Worm (Caenorhabditis elegans) whole organism, L4 larva: Measurements from ENCODE around the gene rpt-6.

Experiments used
- F10B5.3 ChIP-seq: sonication (generic microtip); optimal IDR thresholded peaks from 2 replicates; lab custom pipeline; 2016; ENCODE audit warnings: mild to moderate bottlenecking, missing genetic modification characterization, missing compliant biosample characterization
- T26A8.4 ChIP-seq: fragments of 200-800 bp; sonication (Bioruptor generic); IDR thresholded peaks from 2 replicates; pipeline ENCODE4 v1.3.6; 2022; ENCODE audit warnings: missing genetic modification characterization, missing compliant biosample characterization
- Y48G9A.11 ChIP-seq: fragments of 200-800 bp; sonication (Bioruptor generic); IDR thresholded peaks from 2 replicates; pipeline ENCODE4 v1.3.6; 2022; ENCODE audit warnings: missing genetic modification reagents, missing genetic modification characterization, missing compliant biosample characterization
- Y5F2A.4 ChIP-seq: fragments of 200-800 bp; sonication (Bioruptor generic); optimal IDR thresholded peaks from 2 replicates; lab custom pipeline; 2018; ENCODE audit warnings: mild to moderate bottlenecking, missing genetic modification characterization, missing compliant biosample characterization
- Y75B8A.6 ChIP-seq: fragments of 200-800 bp; sonication (Bioruptor generic); IDR thresholded peaks from 2 replicates; pipeline ENCODE4 v1.3.6; 2022; ENCODE audit warnings: missing genetic modification reagents, missing genetic modification characterization, missing compliant biosample characterization
- ZK337.2 ChIP-seq: fragments of 200-800 bp; sonication (Bioruptor generic); IDR thresholded peaks from 2 replicates; pipeline ENCODE4 v1.3.6; 2022; ENCODE audit warnings: missing genetic modification reagents, missing genetic modification characterization, missing compliant biosample characterization
- aha-1 ChIP-seq: fragments of 150-350 bp; peaks from one replicate; lab custom pipeline; 2014; ENCODE audit warnings: missing biosample characterization, missing genetic modification characterization
- ama-1 ChIP-seq: fragments of 150-350 bp; optimal IDR thresholded peaks from 2 replicates; lab custom pipeline; 2014; ENCODE audit warnings: inconsistent platforms, mixed read lengths
- attf-4 ChIP-seq: sonication (generic microtip); optimal IDR thresholded peaks from 3 replicates; lab custom pipeline; 2017; ENCODE audit warnings: missing biosample characterization, missing genetic modification characterization
- ceh-32 ChIP-seq: sonication (generic microtip); optimal IDR thresholded peaks from 2 replicates; lab custom pipeline; 2016; ENCODE audit warnings: mild to moderate bottlenecking, missing genetic modification characterization, missing compliant biosample characterization; ENCODE audit not compliant: poor library complexity
- ceh-44 ChIP-seq: fragments of 200-800 bp; sonication (Bioruptor generic); IDR thresholded peaks from 2 replicates; pipeline ENCODE4 v1.3.6; 2022; ENCODE audit warnings: missing genetic modification reagents, missing genetic modification characterization, missing compliant biosample characterization
- ces-1 ChIP-seq: fragments of 150-350 bp; sonication (generic microtip); optimal IDR thresholded peaks from 4 replicates; lab custom pipeline; 2014; ENCODE audit warnings: missing biosample characterization, missing genetic modification reagents, missing genetic modification characterization
- ctbp-1 ChIP-seq: fragments of 200-800 bp; sonication (Bioruptor generic); IDR thresholded peaks from 2 replicates; pipeline ENCODE4 v1.3.6; 2022; ENCODE audit warnings: missing genetic modification reagents, missing genetic modification characterization, missing compliant biosample characterization
- daf-12 ChIP-seq: fragments of 150-350 bp; optimal IDR thresholded peaks from 2 replicates; lab custom pipeline; 2014; ENCODE audit warnings: missing biosample characterization, missing genetic modification reagents, missing genetic modification characterization
- daf-19 ChIP-seq: fragments of 200-800 bp; sonication (Bioruptor generic); conservative IDR thresholded peaks from 2 replicates; pipeline ENCODE4 v1.3.6; 2022; ENCODE audit warnings: missing genetic modification characterization, missing compliant biosample characterization
- dmd-6 ChIP-seq: fragments of 200-800 bp; sonication (Bioruptor generic); IDR thresholded peaks from 2 replicates; pipeline ENCODE4 v1.3.6; 2022; ENCODE audit warnings: missing genetic modification reagents, missing genetic modification characterization, missing compliant biosample characterization
- dmd-8 ChIP-seq: fragments of 200-800 bp; sonication (Bioruptor generic); IDR thresholded peaks from 2 replicates; pipeline ENCODE4 v1.3.6; 2022; ENCODE audit warnings: missing genetic modification characterization, missing compliant biosample characterization
- duxl-1 ChIP-seq: sonication (generic microtip); optimal IDR thresholded peaks from 2 replicates; lab custom pipeline; 2016; ENCODE audit warnings: mild to moderate bottlenecking, missing genetic modification characterization, moderate library complexity, missing compliant biosample characterization; ENCODE audit not compliant: poor library complexity
- egl-27 ChIP-seq: sonication (generic microtip); optimal IDR thresholded peaks from 3 replicates; lab custom pipeline; 2017; ENCODE audit warnings: missing biosample characterization, missing genetic modification reagents, missing genetic modification characterization
- gei-8 ChIP-seq: fragments of 200-800 bp; sonication (Bioruptor generic); optimal IDR thresholded peaks from 2 replicates; lab custom pipeline; 2018; ENCODE audit warnings: mild to moderate bottlenecking, missing genetic modification characterization, missing compliant biosample characterization
- hlh-11 ChIP-seq: fragments of 200-800 bp; sonication (Bioruptor generic); optimal IDR thresholded peaks from 2 replicates; lab custom pipeline; 2018; ENCODE audit warnings: mild to moderate bottlenecking, missing genetic modification characterization, missing compliant biosample characterization
- hmg-1.1 ChIP-seq: fragments of 200-800 bp; sonication (Bioruptor generic); IDR thresholded peaks from 2 replicates; pipeline ENCODE4 v1.3.6; 2022; ENCODE audit warnings: missing genetic modification reagents, missing genetic modification characterization, missing compliant biosample characterization
- jun-1 ChIP-seq: fragments of 150-350 bp; optimal IDR thresholded peaks from 2 replicates; lab custom pipeline; 2014; ENCODE audit warnings: missing biosample characterization, missing genetic modification reagents, missing genetic modification characterization
- lin-1 ChIP-seq: fragments of 200-800 bp; sonication (Bioruptor generic); IDR thresholded peaks from 2 replicates; pipeline ENCODE4 v1.3.6; 2022; ENCODE audit warnings: missing genetic modification reagents, missing genetic modification characterization, missing compliant biosample characterization
- lin-38 ChIP-seq: fragments of 200-800 bp; sonication (Bioruptor generic); IDR thresholded peaks from 2 replicates; pipeline ENCODE4 v1.3.6; 2022; ENCODE audit warnings: missing genetic modification reagents, missing genetic modification characterization, missing compliant biosample characterization
- lsy-2 ChIP-seq, 2 experiments: fragments of 150-350 bp in 1 of 2; sonication (generic microtip) in 1 of 2; optimal IDR thresholded peaks; 2 replicates each; lab custom pipeline; 2014 to 2017; ENCODE audit warnings: missing biosample characterization in 2 of 2, missing genetic modification characterization in 2 of 2
- madf-5 ChIP-seq, 2 experiments: fragments of 200-800 bp; sonication (Bioruptor generic); IDR thresholded peaks; 2 replicates each; pipeline ENCODE4 v1.3.6; 2022; ENCODE audit warnings: missing compliant biosample characterization in 2 of 2, missing genetic modification characterization in 2 of 2
- mdl-1 ChIP-seq, 2 experiments: fragments of 150-350 bp in 1 of 2; sonication (generic microtip) in 1 of 2; optimal IDR thresholded peaks; 2 replicates each; lab custom pipeline; 2014 to 2017; ENCODE audit warnings: missing biosample characterization in 2 of 2, missing genetic modification characterization in 2 of 2
- mdt-29 ChIP-seq: fragments of 200-800 bp; sonication (Bioruptor generic); IDR thresholded peaks from 2 replicates; pipeline ENCODE4 v1.3.6; 2022; ENCODE audit warnings: missing genetic modification reagents, missing genetic modification characterization, missing compliant biosample characterization
- mes-2 ChIP-seq: sonication (generic microtip); optimal IDR thresholded peaks from 2 replicates; lab custom pipeline; 2016; ENCODE audit warnings: missing genotype, mild to moderate bottlenecking, missing genetic modification characterization, missing compliant biosample characterization; ENCODE audit not compliant: poor library complexity, severe bottlenecking
- mxl-2 ChIP-seq: fragments of 200-800 bp; sonication (Bioruptor generic); conservative IDR thresholded peaks from 2 replicates; pipeline ENCODE4 v1.3.6; 2022; ENCODE audit warnings: missing genetic modification reagents, missing genetic modification characterization, missing compliant biosample characterization
- nhr-10 ChIP-seq: fragments of 150-350 bp; optimal IDR thresholded peaks from 2 replicates; lab custom pipeline; 2014; ENCODE audit warnings: missing biosample characterization, missing genetic modification characterization
- nhr-11 ChIP-seq: fragments of 150-350 bp; optimal IDR thresholded peaks from 2 replicates; lab custom pipeline; 2014; ENCODE audit warnings: missing biosample characterization, missing genetic modification characterization
- nhr-28 ChIP-seq: fragments of 150-350 bp; optimal IDR thresholded peaks from 2 replicates; lab custom pipeline; 2014; ENCODE audit warnings: missing biosample characterization, missing genetic modification characterization
- nhr-42 ChIP-seq: fragments of 200-800 bp; sonication (Bioruptor generic); IDR thresholded peaks from 2 replicates; pipeline ENCODE4 v1.3.6; 2022; ENCODE audit warnings: missing genetic modification characterization, missing compliant biosample characterization
- rbr-2 ChIP-seq: sonication (generic microtip); optimal IDR thresholded peaks from 2 replicates; lab custom pipeline; 2016; ENCODE audit warnings: missing genotype, missing genetic modification characterization, missing compliant biosample characterization
- saeg-2 ChIP-seq: fragments of 200-800 bp; sonication (Bioruptor generic); IDR thresholded peaks from 2 replicates; pipeline ENCODE4 v1.3.6; 2022; ENCODE audit warnings: missing genetic modification reagents, missing genetic modification characterization, missing compliant biosample characterization
- set-16 ChIP-seq: fragments of 200-800 bp; sonication (Bioruptor generic); IDR thresholded peaks from 2 replicates; pipeline ENCODE4 v1.3.6; 2022; ENCODE audit warnings: missing genetic modification reagents, missing genetic modification characterization, missing compliant biosample characterization
- tag-97 ChIP-seq: fragments of 200-800 bp; sonication (Bioruptor generic); IDR thresholded peaks from 2 replicates; pipeline ENCODE4 v1.3.6; 2022; ENCODE audit warnings: missing genetic modification characterization, missing compliant biosample characterization
- tra-1 ChIP-seq: fragments of 200-800 bp; sonication (Bioruptor generic); IDR thresholded peaks from 2 replicates; pipeline ENCODE4 v1.3.6; 2022; ENCODE audit warnings: missing genetic modification reagents, missing genetic modification characterization, missing compliant biosample characterization
- unc-39 ChIP-seq: sonication (generic microtip); optimal IDR thresholded peaks from 2 replicates; lab custom pipeline; 2017; ENCODE audit warnings: missing biosample characterization, missing genetic modification characterization
- unc-62 ChIP-seq, 3 experiments: fragments of 150-350 bp in 1 of 3; sonication (generic microtip); optimal IDR thresholded peaks in 2 of 3; peaks in 1 of 3; 1 replicate in 1 of 3; 2 replicates in 2 of 3; lab custom pipeline; 2014 to 2017; ENCODE audit warnings: missing biosample characterization in 3 of 3, missing genetic modification characterization in 3 of 3, missing genetic modification reagents in 3 of 3, missing genotype in 1 of 3
- vab-7 ChIP-seq: fragments of 200-800 bp; sonication (Bioruptor generic); IDR thresholded peaks from 2 replicates; pipeline ENCODE4 v1.3.6; 2022; ENCODE audit warnings: missing genetic modification reagents, missing genetic modification characterization, missing compliant biosample characterization
- zag-1 ChIP-seq: fragments of 150-350 bp; optimal IDR thresholded peaks from 2 replicates; lab custom pipeline; 2014; ENCODE audit warnings: missing biosample characterization, missing genetic modification characterization
- zfp-3 ChIP-seq: fragments of 200-800 bp; sonication (Bioruptor generic); conservative IDR thresholded peaks from 2 replicates; pipeline ENCODE4 v1.3.6; 2022; ENCODE audit warnings: missing genetic modification reagents, missing genetic modification characterization, missing compliant biosample characterization
- zip-2 ChIP-seq: fragments of 150-350 bp; optimal IDR thresholded peaks from 2 replicates; lab custom pipeline; 2014; ENCODE audit warnings: missing biosample characterization, missing genetic modification characterization
- ztf-7 ChIP-seq: fragments of 150-350 bp; optimal IDR thresholded peaks from 2 replicates; lab custom pipeline; 2014; ENCODE audit warnings: missing biosample characterization, missing genetic modification characterization

Gene rpt-6

ce11 chrIII:12367891-12368290, 2.4 kb upstream of the rpt-6 start:
- TF ChIP-seq zip-2, result no peak
- no peak for TF ChIP-seq daf-12
- no peak for TF ChIP-seq mdl-1 (tag; optimal IDR thresholded peaks at IDR 0.05; lab: Kevin White, UChicago)
- no peak for TF ChIP-seq jun-1 (tag; lab: Kevin White, UChicago)
- no peak for TF ChIP-seq nhr-10 (tag; lab: Kevin White, UChicago)
- TF ChIP-seq set-16 (GFP tag; lab: Robert Waterston, UW), result peak; percentile 60
- no peak for TF ChIP-seq ceh-44 (GFP tag; lab: Robert Waterston, UW)
- TF ChIP-seq hlh-11 (tag; lab: Kevin White, UChicago), result no peak
- peak; percentile 18 for TF ChIP-seq mes-2 (tag; lab: Kevin White, UChicago)
- TF ChIP-seq mxl-2 (GFP tag; lab: Robert Waterston, UW), result no peak
- no peak for TF ChIP-seq tag-97 (GFP tag; lab: Robert Waterston, UW)

- TF ChIP-seq ceh-32 (tag; lab: Kevin White, UChicago) (no peak), dmd-8 (GFP tag; lab: Robert Waterston, UW) (no peak), mdt-29 (0 out of 2 replicates have a peak, but pooled peaks have one; percentile 19), zag-1 (tag; lab: Kevin White, UChicago) (no peak), lsy-2 (tag; optimal IDR thresholded peaks at IDR 0.05; lab: Kevin White, UChicago) (peak in 1 of 2 experiments; percentile 59), F10B5.3 (tag; lab: Kevin White, UChicago) (no peak), madf-5 (GFP tag; IDR thresholded peaks at IDR 0.05; lab: Robert Waterston, UW) (no peak), attf-4 (tag; lab: Kevin White, UChicago) (no peak), zfp-3 (GFP tag; lab: Robert Waterston, UW) (no peak), daf-19 (no peak), vab-7 (no peak), duxl-1 (tag; lab: Kevin White, UChicago) (no peak), egl-27 (no peak), ctbp-1 (GFP tag; lab: Robert Waterston, UW) (0 out of 2 replicates have a peak, but pooled peaks have one; percentile 15), unc-39 (tag; lab: Kevin White, UChicago) (no peak), Y48G9A.11 (GFP tag; lab: Robert Waterston, UW) (no peak), hlh-11 (tag; lab: Kevin White, UChicago) (peak; percentile 33), ama-1 (lab: Kevin White, UChicago) (peak; percentile 89), nhr-42 (no peak), unc-62 (GFP tag; optimal IDR thresholded peaks at IDR 0.05 in 1 of 2; lab: Kevin White, UChicago) (peak in 1 of 2 experiments; percentile 34), unc-62 (tag; optimal IDR thresholded peaks at IDR 0.05; lab: Kevin White, UChicago) (no peak), hmg-1.1 (GFP tag; lab: Robert Waterston, UW) (peak; percentile 46; the same call in 1 of the 2 replicates), dmd-6 (peak; percentile 44; the same call in 1 of the 2 replicates), ZK337.2 (GFP tag; lab: Robert Waterston, UW) (no peak), tra-1 (GFP tag; lab: Robert Waterston, UW) (no peak), nhr-11 (peak; percentile 21), nhr-28 (no peak), gei-8 (GFP tag; lab: Kevin White, UChicago) (no peak), Y5F2A.4 (GFP tag; lab: Kevin White, UChicago) (no peak), ztf-7 (tag; lab: Kevin White, UChicago) (no peak), ces-1 (no peak), set-16 (GFP tag; lab: Robert Waterston, UW) (no peak), lin-1 (GFP tag; lab: Robert Waterston, UW) (no peak), mes-2 (tag; lab: Kevin White, UChicago) (peak; percentile 53), lin-38 (GFP tag; lab: Robert Waterston, UW) (peak; percentile 54), Y75B8A.6 (0 out of 2 replicates have a peak, but pooled peaks have one; percentile 5), T26A8.4 (GFP tag; lab: Robert Waterston, UW) (peak; percentile 40; the same call in 1 of the 2 replicates), saeg-2 (no peak), jun-1 (tag; lab: Kevin White, UChicago) (no peak), aha-1 (peak; percentile 81), rbr-2 (tag; lab: Kevin White, UChicago) (peak; percentile 27)
Measured at ce11 chrIII:12368462-12369306, 1.6 kb upstream of the rpt-6 start, which contains the start of gene his-72. Gene his-72 (minus strand): TSS chrIII:12369050.
